Worm (Caenorhabditis elegans) whole organism, L4/young adult: ENCODE data around the gene atf-7.

ENCODE experiments used
- W03F9.2 ChIP-seq: fragments of 150-350 bp; optimal IDR thresholded peaks from 2 replicates; lab custom pipeline; 2014; ENCODE audit warnings: missing biosample characterization, missing genetic modification characterization
- dao-5 ChIP-seq: sonication (generic microtip); optimal IDR thresholded peaks from 2 replicates; lab custom pipeline; 2016; ENCODE audit warnings: missing genotype, missing genetic modification characterization, moderate library complexity, missing compliant biosample characterization
- him-1 ChIP-seq: sonication (generic microtip); optimal IDR thresholded peaks from 2 replicates; lab custom pipeline; 2016; ENCODE audit warnings: missing genotype, missing genetic modification reagents, missing genetic modification characterization, missing compliant biosample characterization

- TF ChIP-seq W03F9.2 (tag; lab: Kevin White, UChicago) (no peak), dao-5 (tag; lab: Kevin White, UChicago) (no peak), him-1 (no peak)
These were observed 45.5 kb downstream of the atf-7 start for ce11 chrIII:4453301-4453700.
